Fruit fly (Drosophila melanogaster) whole organism, wandering third instar larva: ENCODE data around the gene CG31643.

Source experiments
- Abd-B ChIP-seq: fragments of >200 bp; optimal IDR thresholded peaks from 2 replicates; lab custom pipeline; 2017; ENCODE audit warnings: missing biosample characterization, missing genetic modification characterization
- CG32264 ChIP-seq: fragments of 200-800 bp; sonication (Bioruptor generic); optimal IDR thresholded peaks from 2 replicates; lab custom pipeline; 2016; ENCODE audit warnings: missing biosample characterization, missing genetic modification characterization
- CG9705 ChIP-seq: fragments of 200-800 bp; sonication (Bioruptor generic); optimal IDR thresholded peaks from 2 replicates; lab custom pipeline; 2018; ENCODE audit warnings: missing biosample characterization, mild to moderate bottlenecking, missing genetic modification characterization
- CrebA ChIP-seq: fragments of 200-800 bp; sonication (Bioruptor generic); optimal IDR thresholded peaks from 2 replicates; lab custom pipeline; 2016; ENCODE audit warnings: missing biosample characterization, mild to moderate bottlenecking, missing genetic modification characterization, borderline replicate concordance
- Dfd ChIP-seq: fragments of >200 bp; optimal IDR thresholded peaks from 2 replicates; lab custom pipeline; 2017; ENCODE audit warnings: missing biosample characterization, missing genetic modification characterization
- GATAd ChIP-seq: sonication (Bioruptor generic); optimal IDR thresholded peaks from 2 replicates; lab custom pipeline; 2016; ENCODE audit warnings: missing biosample characterization, missing genetic modification characterization
- HLH106 ChIP-seq: fragments of 200-800 bp; optimal IDR thresholded peaks from 3 replicates; lab custom pipeline; 2019; ENCODE audit warnings: missing biosample characterization, mild to moderate bottlenecking, missing genetic modification characterization, moderate library complexity
- Hnf4 ChIP-seq: fragments of 200-800 bp; sonication (Bioruptor generic); optimal IDR thresholded peaks from 2 replicates; lab custom pipeline; 2016; ENCODE audit warnings: missing biosample characterization, mild to moderate bottlenecking, missing genetic modification characterization
- Hr78 ChIP-seq: fragments of >200 bp; optimal IDR thresholded peaks from 2 replicates; lab custom pipeline; 2017; ENCODE audit warnings: missing biosample characterization, missing genetic modification characterization
- Hr83 ChIP-seq: fragments of 200-300 bp; sonication (Bioruptor generic); optimal IDR thresholded peaks from 2 replicates; lab custom pipeline; 2016; ENCODE audit warnings: missing biosample characterization, mild to moderate bottlenecking, missing genetic modification characterization, moderate library complexity; ENCODE audit not compliant: poor library complexity, severe bottlenecking
- Jra ChIP-seq: sonication (Bioruptor generic); optimal IDR thresholded peaks from 2 replicates; lab custom pipeline; 2016; ENCODE audit warnings: missing biosample characterization, missing genetic modification characterization
- Mio ChIP-seq: sonication (Bioruptor generic); optimal IDR thresholded peaks from 2 replicates; lab custom pipeline; 2016; ENCODE audit warnings: missing biosample characterization, missing genetic modification characterization
- Myc ChIP-seq: fragments of >200 bp; optimal IDR thresholded peaks from 2 replicates; lab custom pipeline; 2017
- N ChIP-seq: fragments of >200 bp; optimal IDR thresholded peaks from 2 replicates; lab custom pipeline; 2018; ENCODE audit warnings: missing biosample characterization, missing external identifiers, missing genetic modification characterization
- Rel ChIP-seq, 2 experiments: fragments of 200-800 bp; sonication (Bioruptor generic) in 1 of 2; optimal IDR thresholded peaks; 2 replicates in 1 of 2; 3 replicates in 1 of 2; lab custom pipeline; 2016 to 2019; ENCODE audit warnings: mild to moderate bottlenecking in 2 of 2, missing biosample characterization in 2 of 2, missing genetic modification characterization in 2 of 2, moderate library complexity in 1 of 2
- Sp1 ChIP-seq: fragments of 200-800 bp; sonication (Bioruptor generic); optimal IDR thresholded peaks from 3 replicates; lab custom pipeline; 2019; ENCODE audit warnings: missing biosample characterization, mild to moderate bottlenecking, missing genetic modification characterization, moderate library complexity
- Vsx2 ChIP-seq: fragments of 200-300, 225-300 bp; sonication (Bioruptor generic); optimal IDR thresholded peaks from 2 replicates; lab custom pipeline; 2018; ENCODE audit warnings: missing biosample characterization, missing genetic modification characterization; ENCODE audit not compliant: partially characterized antibody
- br ChIP-seq: fragments of 200-800 bp; sonication (Bioruptor generic); optimal IDR thresholded peaks from 2 replicates; lab custom pipeline; 2016; ENCODE audit warnings: missing biosample characterization, missing genetic modification characterization
- brk ChIP-seq: fragments of 200-800 bp; sonication (Bioruptor generic); optimal IDR thresholded peaks from 2 replicates; lab custom pipeline; 2016; ENCODE audit warnings: missing biosample characterization, mild to moderate bottlenecking, missing genetic modification characterization
- dl ChIP-seq, 2 experiments: fragments of 175-275, 200-275 bp in 1 of 2; fragments of 200-275 bp in 1 of 2; sonication (Bioruptor generic); optimal IDR thresholded peaks; lab custom pipeline; 2018; ENCODE audit warnings: mild to moderate bottlenecking in 2 of 2, missing biosample characterization in 2 of 2, missing genetic modification characterization in 2 of 2, moderate library complexity in 2 of 2; ENCODE audit not compliant: partially characterized antibody in 2 of 2, insufficient read depth in 1 of 2
- dmrt93B ChIP-seq: fragments of 200-800 bp; sonication (Bioruptor generic); optimal IDR thresholded peaks from 2 replicates; lab custom pipeline; 2018; ENCODE audit warnings: missing biosample characterization, mild to moderate bottlenecking, missing genetic modification characterization
- dsf ChIP-seq: sonication (Bioruptor generic); optimal IDR thresholded peaks from 2 replicates; lab custom pipeline; 2016; ENCODE audit warnings: missing biosample characterization, missing genetic modification characterization, borderline replicate concordance
- foxo ChIP-seq, 2 experiments: fragments of 200-800 bp; sonication (Bioruptor generic); optimal IDR thresholded peaks; 2 replicates in 1 of 2; 3 replicates in 1 of 2; lab custom pipeline; 2016 to 2017; ENCODE audit warnings: missing biosample characterization in 2 of 2, missing genetic modification characterization in 2 of 2
- fru ChIP-seq: fragments of 200-800 bp; sonication (Bioruptor generic); optimal IDR thresholded peaks from 3 replicates; lab custom pipeline; 2016; ENCODE audit warnings: missing biosample characterization, mild to moderate bottlenecking, missing genetic modification characterization
- h ChIP-seq: fragments of 200-800 bp; sonication (Bioruptor generic); optimal IDR thresholded peaks from 3 replicates; lab custom pipeline; 2016; ENCODE audit warnings: missing biosample characterization, mild to moderate bottlenecking, missing genetic modification characterization
- jim ChIP-seq: fragments of 175-275, 200-325 bp; sonication (Bioruptor generic); optimal IDR thresholded peaks from 2 replicates; lab custom pipeline; 2016; ENCODE audit warnings: missing biosample characterization, mild to moderate bottlenecking, missing genetic modification characterization
- lola ChIP-seq: fragments of >200 bp; optimal IDR thresholded peaks from 2 replicates; lab custom pipeline; 2017; ENCODE audit warnings: missing biosample characterization, missing genetic modification characterization
- pan ChIP-seq: fragments of >200 bp; optimal IDR thresholded peaks from 2 replicates; lab custom pipeline; 2017
- psq ChIP-seq: fragments of 200-800 bp; sonication (Bioruptor generic); optimal IDR thresholded peaks from 3 replicates; lab custom pipeline; 2017; ENCODE audit warnings: missing biosample characterization, mild to moderate bottlenecking, missing genetic modification characterization, moderate library complexity
- rgr ChIP-seq: fragments of 200-800 bp; sonication (Bioruptor generic); optimal IDR thresholded peaks from 3 replicates; lab custom pipeline; 2016; ENCODE audit warnings: missing biosample characterization, mild to moderate bottlenecking, missing genetic modification characterization
- sage ChIP-seq: fragments of 200-800 bp; sonication (Bioruptor generic); optimal IDR thresholded peaks from 2 replicates; lab custom pipeline; 2016; ENCODE audit warnings: missing biosample characterization, mild to moderate bottlenecking, missing genetic modification characterization
- sv ChIP-seq: fragments of 200-800 bp; sonication (Bioruptor generic); optimal IDR thresholded peaks from 3 replicates; lab custom pipeline; 2016; ENCODE audit warnings: missing biosample characterization, missing genetic modification characterization
- tai ChIP-seq: sonication (Bioruptor generic); optimal IDR thresholded peaks from 2 replicates; lab custom pipeline; 2016; ENCODE audit warnings: missing biosample characterization, missing genetic modification characterization

Gene CG31643

dm6 chr2L:6068544-6069251, 30.8 kb downstream of the CG31643 start, which contains the start of the genes CG9150 and Pfdn1:
Gene CG9150, minus strand, starts transcription at chr2L:6068594.
Gene Pfdn1, plus strand, starts transcription at chr2L:6069079.
- TF ChIP-seq CrebA (no peak), Hnf4 (GFP tag; lab: Kevin White, UChicago) (peak; percentile 33), Myc (lab: Kevin White, UChicago) (no peak), h (GFP tag; lab: Kevin White, UChicago) (peak; percentile 11), Dfd (GFP tag; lab: Kevin White, UChicago) (no peak), tai (GFP tag; lab: Kevin White, UChicago) (no peak), Hr83 (GFP tag; lab: Kevin White, UChicago) (peak; percentile 71), Jra (no peak), foxo (GFP tag; optimal IDR thresholded peaks at IDR 0.05; lab: Kevin White, UChicago) (no peak), br (GFP tag; lab: Kevin White, UChicago) (no peak), dsf (GFP tag; lab: Kevin White, UChicago) (no peak), sv (GFP tag; lab: Kevin White, UChicago) (no peak), GATAd (GFP tag; lab: Kevin White, UChicago) (no peak), psq (no peak), dmrt93B (no peak), dl (GFP tag; optimal IDR thresholded peaks at IDR 0.05; lab: Kevin White, UChicago; ENCODE audit: insufficient read depth in 1 of 2, partially characterized antibody in 2 of 2) (no peak), N (GFP tag; lab: Kevin White, UChicago) (no peak), HLH106 (tag; lab: Kevin White, UChicago) (no peak), pan (lab: Kevin White, UChicago) (no peak), brk (GFP tag; lab: Kevin White, UChicago) (no peak)
- TF ChIP-seq, all 38 proteins: peak for 3

DNA sequence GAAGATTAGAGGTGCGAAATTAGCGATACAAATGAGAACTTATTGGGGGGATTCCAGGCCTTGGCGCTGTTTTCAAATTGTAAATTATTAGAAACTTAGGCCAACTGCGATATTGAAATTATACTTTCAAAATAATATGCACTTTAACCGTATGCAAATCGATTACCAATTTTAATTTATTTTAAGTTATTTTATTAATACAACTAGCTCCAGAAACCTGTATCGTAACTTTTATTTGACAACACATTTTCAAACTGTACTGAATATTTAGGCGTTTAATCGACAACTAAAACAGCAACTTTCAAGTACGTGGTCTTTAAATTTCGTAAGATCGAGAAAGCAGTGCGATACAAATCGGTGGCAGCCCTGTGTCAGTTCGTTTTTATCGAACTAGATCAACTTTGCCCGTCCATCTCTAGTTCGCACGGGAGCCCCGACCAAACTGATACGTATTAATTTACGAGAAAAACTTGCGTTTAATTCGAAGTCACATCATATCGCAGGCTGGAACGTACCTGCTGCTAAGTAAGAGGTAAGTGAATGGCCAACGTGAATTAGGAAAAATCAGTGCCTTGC, 32.8 kb downstream of the CG31643 start, which contains the start of the genes CG9154 and Kr-h2:
TSS of gene CG9154 (minus strand) at position 31 of the 576 bp plus-strand sequence.
TSS of gene Kr-h2 (plus strand) at position 335 of the 576 bp plus-strand sequence.
- peak; percentile 49 for TF ChIP-seq fru (GFP tag; lab: Kevin White, UChicago)
- TF ChIP-seq CG32264 (GFP tag; lab: Kevin White, UChicago): no peak
- no peak for TF ChIP-seq jim (GFP tag; lab: Kevin White, UChicago)
- peak; percentile 49 for TF ChIP-seq Myc (lab: Kevin White, UChicago)
- TF ChIP-seq HLH106 (tag; lab: Kevin White, UChicago): peak; percentile 70
- TF ChIP-seq Hr78: no peak
- peak; percentile 4 for TF ChIP-seq sv (GFP tag; lab: Kevin White, UChicago)
- no peak for TF ChIP-seq GATAd (GFP tag; lab: Kevin White, UChicago)
- TF ChIP-seq rgr (GFP tag; lab: Kevin White, UChicago): peak; percentile 12
- TF ChIP-seq dsf (GFP tag; lab: Kevin White, UChicago): peak; percentile 22
- TF ChIP-seq dmrt93B: no peak
- peak; percentile 5 for TF ChIP-seq Hnf4 (GFP tag; lab: Kevin White, UChicago)
- peak; percentile 35 for TF ChIP-seq psq
- TF ChIP-seq br (GFP tag; lab: Kevin White, UChicago): peak; percentile 37
- no peak for TF ChIP-seq sage (GFP tag; lab: Kevin White, UChicago)
- TF ChIP-seq CG9705 (GFP tag; lab: Kevin White, UChicago): peak; percentile 24
- peak; percentile 59 for TF ChIP-seq Sp1 (GFP tag; lab: Kevin White, UChicago)
- peak; percentile 11 for TF ChIP-seq Jra
- peak in 1 of 2 experiments; percentile 36 for TF ChIP-seq foxo (GFP tag; optimal IDR thresholded peaks at IDR 0.05; lab: Kevin White, UChicago)
- no peak for TF ChIP-seq Abd-B (GFP tag; lab: Kevin White, UChicago)
- TF ChIP-seq Rel (GFP tag; optimal IDR thresholded peaks at IDR 0.05; lab: Kevin White, UChicago): no peak
- TF ChIP-seq Rel (tag; optimal IDR thresholded peaks at IDR 0.05; lab: Kevin White, UChicago): peak; percentile 57
- peak; percentile 28 for TF ChIP-seq h (GFP tag; lab: Kevin White, UChicago)
- TF ChIP-seq, all 38 proteins: peak for 15

DNA sequence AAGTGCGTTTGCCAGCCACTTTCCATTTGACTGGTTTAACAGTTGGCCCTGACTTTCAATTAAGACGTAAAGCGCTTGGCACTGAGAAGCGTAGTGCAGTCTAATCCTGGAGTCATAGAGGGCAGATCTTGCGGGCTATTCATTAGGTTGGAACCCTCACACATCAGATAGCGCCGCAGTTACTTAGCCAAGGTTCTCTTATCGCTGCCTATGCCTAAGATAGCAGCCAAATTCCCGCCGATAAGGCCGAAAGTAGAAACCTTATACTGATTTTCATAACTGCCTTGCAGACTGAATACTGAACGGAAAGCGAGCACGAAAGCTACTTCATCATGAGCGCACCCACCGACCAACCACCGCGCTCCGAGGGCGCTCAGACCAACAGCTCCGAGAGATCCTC, 34.2 kb downstream of the CG31643 start:
- no peak for TF ChIP-seq sage (GFP tag; lab: Kevin White, UChicago)
- no peak for TF ChIP-seq CG9705 (GFP tag; lab: Kevin White, UChicago)
- TF ChIP-seq dl (GFP tag; optimal IDR thresholded peaks at IDR 0.05; lab: Kevin White, UChicago; ENCODE audit: insufficient read depth in 1 of 2, partially characterized antibody in 2 of 2): no peak
- TF ChIP-seq Mio (GFP tag; lab: Kevin White, UChicago): no peak
- TF ChIP-seq lola: no peak
- TF ChIP-seq Vsx2 (GFP tag; lab: Kevin White, UChicago): no peak
- TF ChIP-seq Myc (lab: Kevin White, UChicago): no peak
- no peak for TF ChIP-seq Hr83 (GFP tag; lab: Kevin White, UChicago)
- TF ChIP-seq tai (GFP tag; lab: Kevin White, UChicago): no peak
- TF ChIP-seq Hnf4 (GFP tag; lab: Kevin White, UChicago): no peak
